Fruit fly (Drosophila melanogaster) Kc167 (cell line): Measurements from ENCODE around the gene Pif2.

ENCODE experiments used
- Myc ChIP-seq: fragments of >200 bp; optimal IDR thresholded peaks from 2 replicates; lab custom pipeline; 2017; ENCODE audit warnings: missing external identifiers
- psq ChIP-seq: fragments of >200 bp; optimal IDR thresholded peaks from 2 replicates; lab custom pipeline; 2017; ENCODE audit warnings: missing external identifiers
- ttk ChIP-seq: sonication (Bioruptor generic); optimal IDR thresholded peaks from 2 replicates; lab custom pipeline; 2017; ENCODE audit warnings: missing external identifiers

dm6 chr3R:6593068-6593567 lies 44.3 kb downstream of the Pif2 start, which contains the start of gene dpr11:
- no peak for TF ChIP-seq ttk (lab: Kevin White, UChicago)
- TF ChIP-seq Myc: no peak
- no peak for TF ChIP-seq psq (lab: Kevin White, UChicago)
